Worm (Caenorhabditis elegans) whole organism, mixed stage, embryonic: ENCODE data around the gene pyk-2.

Experiments used
- blmp-1 ChIP-seq: fragments of 150-350 bp; optimal IDR thresholded peaks from 2 replicates; lab custom pipeline; 2014; ENCODE audit warnings: missing biosample characterization, missing genetic modification characterization
- elt-3 ChIP-seq: fragments of 150-350 bp; optimal IDR thresholded peaks from 2 replicates; lab custom pipeline; 2014; ENCODE audit warnings: missing biosample characterization, missing genetic modification characterization
- lsy-2 ChIP-seq: fragments of 150-350 bp; optimal IDR thresholded peaks from 2 replicates; lab custom pipeline; 2014; ENCODE audit warnings: missing biosample characterization, missing genetic modification characterization

DNA sequence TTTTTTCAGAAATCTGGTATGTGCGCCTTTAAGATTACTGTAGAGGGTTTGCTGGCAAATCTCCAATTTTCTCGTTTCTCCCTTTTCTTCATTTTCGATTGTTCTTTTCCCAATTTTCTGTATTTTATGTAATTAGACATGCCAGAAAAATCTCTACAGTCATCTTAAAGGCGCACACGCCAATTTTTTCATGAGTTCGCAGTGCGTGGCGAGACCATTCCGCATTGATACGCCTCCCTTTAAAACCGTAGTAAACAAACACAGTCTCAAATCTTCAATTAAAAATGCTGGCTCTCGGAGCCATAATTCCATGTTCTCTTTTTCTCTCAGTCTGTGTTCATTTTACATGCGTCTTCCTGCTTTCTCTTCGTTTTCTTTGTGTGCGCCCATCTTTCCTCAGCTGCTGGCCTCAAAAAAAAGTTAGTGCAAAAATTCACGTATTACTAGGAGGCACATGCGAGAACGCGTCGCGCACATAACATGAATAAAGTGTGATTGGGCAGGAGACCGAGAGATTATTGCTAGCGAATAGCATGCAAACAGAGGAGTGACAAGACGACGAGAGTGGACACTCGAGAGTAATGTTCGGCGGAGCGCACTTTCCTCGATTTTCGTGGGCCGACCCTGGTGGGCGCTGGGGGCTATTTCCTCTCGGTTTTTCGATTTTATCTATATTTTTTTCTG lies 9.3 kb downstream of the pyk-2 start:
- TF ChIP-seq blmp-1 (no peak), elt-3 (no peak), lsy-2 (peak; percentile 21)
